Worm (Caenorhabditis elegans) whole organism, late embryonic: ENCODE results near the gene Y32F6A.4.
"Not testable (repeated sequence)": the region's sequence is repeated elsewhere in the genome, so short reads cannot be mapped to it uniquely, and the experiment has no call there.

ENCODE experiments used
- F13H6.1 ChIP-seq: sonication (generic microtip); optimal IDR thresholded peaks from 2 replicates; lab custom pipeline; 2016; ENCODE audit warnings: missing genetic modification characterization, missing compliant biosample characterization
- ceh-19 ChIP-seq: fragments of 200-800 bp; sonication (Bioruptor generic); optimal IDR thresholded peaks from 2 replicates; lab custom pipeline; 2018; ENCODE audit warnings: mild to moderate bottlenecking, missing genetic modification characterization, missing compliant biosample characterization
- ceh-30 ChIP-seq: fragments of 150-350 bp; optimal IDR thresholded peaks from 2 replicates; lab custom pipeline; 2014; ENCODE audit warnings: missing biosample characterization, missing genetic modification characterization
- ceh-31 ChIP-seq: sonication (generic microtip); optimal IDR thresholded peaks from 2 replicates; lab custom pipeline; 2016; ENCODE audit warnings: missing genetic modification characterization, missing compliant biosample characterization
- ceh-34 ChIP-seq: sonication (generic microtip); optimal IDR thresholded peaks from 2 replicates; lab custom pipeline; 2016; ENCODE audit warnings: mild to moderate bottlenecking, missing genetic modification characterization, missing compliant biosample characterization
- ceh-48 ChIP-seq: sonication (generic microtip); optimal IDR thresholded peaks from 2 replicates; lab custom pipeline; 2016; ENCODE audit warnings: missing genetic modification characterization, inconsistent platforms, missing compliant biosample characterization
- fkh-10 ChIP-seq: fragments of 150-350 bp; optimal IDR thresholded peaks from 2 replicates; lab custom pipeline; 2014; ENCODE audit warnings: missing biosample characterization, missing genetic modification reagents, missing genetic modification characterization
- fkh-6 ChIP-seq: sonication (generic microtip); optimal IDR thresholded peaks from 2 replicates; lab custom pipeline; 2016; ENCODE audit warnings: missing genetic modification characterization, missing compliant biosample characterization
- hlh-30 ChIP-seq: sonication (generic microtip); optimal IDR thresholded peaks from 2 replicates; lab custom pipeline; 2017; ENCODE audit warnings: antibody characterized with exemption, missing genetic modification characterization, missing compliant biosample characterization; ENCODE audit not compliant: insufficient read depth
- nfya-1 ChIP-seq: sonication (generic microtip); optimal IDR thresholded peaks from 2 replicates; lab custom pipeline; 2017; ENCODE audit warnings: missing genetic modification characterization, mild to moderate bottlenecking, missing compliant biosample characterization, antibody characterized with exemption, moderate library complexity
- pha-4 ChIP-seq: fragments of 150-350 bp; optimal IDR thresholded peaks from 2 replicates; lab custom pipeline; 2018; ENCODE audit warnings: missing biosample characterization, missing genetic modification reagents, missing genetic modification characterization

- TF ChIP-seq ceh-19 (GFP tag; lab: Kevin White, UChicago); ceh-30 (tag; lab: Kevin White, UChicago); ceh-31; ceh-34 (tag; lab: Kevin White, UChicago); fkh-10 (GFP tag; lab: Kevin White, UChicago); fkh-6 (tag; lab: Kevin White, UChicago); pha-4 (tag; lab: Kevin White, UChicago); nfya-1 (tag; lab: Kevin White, UChicago); F13H6.1 (tag; lab: Kevin White, UChicago); ceh-48 (tag; lab: Kevin White, UChicago); hlh-30 (tag; lab: Kevin White, UChicago): not testable (repeated sequence)
Observed at ce11 chrV:10450355-10450754, 16.5 kb upstream of the Y32F6A.4 start.
